Worm (Caenorhabditis elegans): ENCODE results near the gene C25G4.2.

DNA sequence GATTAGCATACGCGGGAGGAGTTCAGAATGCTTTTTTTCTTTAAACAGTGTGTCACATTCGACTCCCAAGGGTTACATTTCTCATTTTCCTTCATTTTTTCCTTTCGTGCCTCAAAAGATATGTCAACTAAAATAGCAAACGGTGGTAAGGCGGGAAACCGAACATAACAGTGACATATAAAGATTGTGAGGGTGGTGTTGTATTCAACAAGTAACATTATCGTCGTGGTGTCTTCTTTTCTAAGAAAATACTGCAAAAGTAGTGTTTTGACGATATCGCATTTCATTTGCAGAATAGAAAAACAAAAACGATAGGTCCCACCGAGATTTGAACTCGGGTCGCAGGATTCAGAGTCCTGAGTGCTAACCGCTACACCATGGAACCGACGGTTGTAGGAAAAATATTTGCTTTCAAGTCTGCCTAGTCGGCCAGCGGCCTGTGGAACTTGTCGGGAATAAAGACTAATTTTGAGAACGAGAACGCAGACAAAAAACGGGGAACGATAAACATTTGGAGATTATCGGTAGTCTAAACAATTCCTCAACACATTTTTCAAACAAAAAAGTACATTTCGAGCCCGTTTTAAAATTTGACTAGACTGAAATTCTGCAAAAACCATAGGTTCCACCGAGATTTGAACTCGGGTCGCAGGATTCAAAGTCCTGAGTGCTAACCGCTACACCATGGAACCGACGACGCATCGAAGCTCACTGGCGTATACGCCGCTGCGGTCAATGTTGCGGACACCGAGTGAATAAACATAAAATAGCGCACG, 27.0 kb downstream of the C25G4.2 start:
- TF ChIP-seq dpl-1 (GFP tag; optimal IDR thresholded peaks at IDR 0.05) (no peak), unc-86 (tag; optimal IDR thresholded peaks at IDR 0.05) (no peak), tlp-1 (tag; optimal IDR thresholded peaks at IDR 0.05) (no peak), snpc-4 (tag; optimal IDR thresholded peaks at IDR 0.05) (no peak), ama-1 (optimal IDR thresholded peaks at IDR 0.05) (no peak), fkh-10 (GFP tag; optimal IDR thresholded peaks at IDR 0.05) (no peak), sox-4 (tag; optimal IDR thresholded peaks at IDR 0.05) (no peak), egl-27 (tag; optimal IDR thresholded peaks at IDR 0.05) (no peak), mef-2 (tag; optimal IDR thresholded peaks at IDR 0.05) (no peak)

All from whole organism, L1 larva.